Worm (Caenorhabditis elegans) whole organism, late embryonic: ENCODE data around the gene Y57A10A.14.
"Not testable (repeated sequence)": the region's sequence is repeated elsewhere in the genome, so short reads cannot be mapped to it uniquely, and the experiment has no call there.

Experiments
- ceh-45 ChIP-seq: fragments of 200-800 bp; sonication (Bioruptor generic); IDR thresholded peaks from 2 replicates; pipeline ENCODE4 v1.3.6; 2022; ENCODE audit warnings: missing genetic modification reagents, missing genetic modification characterization, missing compliant biosample characterization
- dve-1 ChIP-seq: sonication (generic microtip); optimal IDR thresholded peaks from 2 replicates; lab custom pipeline; 2017; ENCODE audit warnings: antibody characterized with exemption, mild to moderate bottlenecking, missing genetic modification characterization, missing compliant biosample characterization
- elt-2 ChIP-seq: sonication (generic microtip); optimal IDR thresholded peaks from 2 replicates; lab custom pipeline; 2016; ENCODE audit warnings: missing genetic modification reagents, missing genetic modification characterization, missing compliant biosample characterization
- hlh-15 ChIP-seq: sonication (generic microtip); optimal IDR thresholded peaks from 2 replicates; lab custom pipeline; 2016; ENCODE audit warnings: missing genetic modification characterization, missing compliant biosample characterization
- pqm-1 ChIP-seq: sonication (generic microtip); optimal IDR thresholded peaks from 2 replicates; lab custom pipeline; 2016; ENCODE audit warnings: missing genetic modification characterization, missing compliant biosample characterization
- sox-4 ChIP-seq: sonication (generic microtip); optimal IDR thresholded peaks from 2 replicates; lab custom pipeline; 2017; ENCODE audit warnings: mild to moderate bottlenecking, missing genetic modification characterization, inconsistent platforms, missing compliant biosample characterization
- unc-55 ChIP-seq: sonication (generic microtip); optimal IDR thresholded peaks from 2 replicates; lab custom pipeline; 2017; ENCODE audit warnings: missing biosample characterization, missing genetic modification reagents, missing genetic modification characterization

DNA sequence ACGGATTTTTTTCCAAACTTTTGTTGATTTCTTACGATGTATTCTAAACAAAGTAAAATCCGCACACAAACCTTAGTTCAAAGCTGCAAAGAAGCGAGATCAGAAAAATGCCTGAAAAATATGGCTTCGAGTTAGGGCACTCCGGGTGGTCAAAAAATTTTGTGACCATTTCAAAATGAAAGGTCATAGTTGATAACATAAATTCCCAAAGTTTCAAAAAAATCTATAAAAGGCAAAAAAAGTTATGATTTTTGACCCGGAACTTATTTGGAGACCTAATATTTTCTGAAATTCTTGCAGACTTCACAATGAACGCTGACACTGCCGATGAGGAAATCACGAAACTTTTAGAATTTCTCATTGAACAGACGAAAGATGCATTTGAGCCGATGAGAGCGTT lies 21.2 kb upstream of the Y57A10A.14 start, which contains the start of gene Y57A10A.8:
- not testable (repeated sequence) for TF ChIP-seq unc-55 (GFP tag; lab: Kevin White, UChicago); elt-2 (tag; lab: Kevin White, UChicago); pqm-1 (tag; lab: Kevin White, UChicago); ceh-45 (GFP tag; lab: Robert Waterston, UW); sox-4 (tag; lab: Kevin White, UChicago); dve-1 (tag; lab: Kevin White, UChicago); hlh-15 (tag; lab: Kevin White, UChicago)
